Fruit fly (Drosophila melanogaster) whole organism, adult: ENCODE measurements around the gene CG43318.

Experiments
- CG11617 ChIP-seq: fragments of 200-800 bp; sonication (Bioruptor generic); optimal IDR thresholded peaks from 2 replicates; lab custom pipeline; 2017; ENCODE audit warnings: mild to moderate bottlenecking, missing biosample characterization, missing genetic modification reagents, missing genetic modification characterization
- CG12768 ChIP-seq: fragments of 200-800 bp; sonication (Bioruptor generic); optimal IDR thresholded peaks from 2 replicates; lab custom pipeline; 2017; ENCODE audit warnings: missing biosample characterization, missing genetic modification characterization, mild to moderate bottlenecking, moderate library complexity, missing genetic modification reagents
- CG14711 ChIP-seq: fragments of 200-800 bp; sonication (Bioruptor generic); optimal IDR thresholded peaks from 2 replicates; lab custom pipeline; 2018; ENCODE audit warnings: missing biosample characterization, mild to moderate bottlenecking, missing genetic modification characterization, moderate library complexity
- CG1620 ChIP-seq: fragments of 200-800 bp; sonication (Bioruptor generic); optimal IDR thresholded peaks from 2 replicates; lab custom pipeline; 2016; ENCODE audit warnings: missing biosample characterization, missing genetic modification characterization
- CG33017 ChIP-seq: fragments of 200-800 bp; sonication (Bioruptor generic); optimal IDR thresholded peaks from 2 replicates; lab custom pipeline; 2018; ENCODE audit warnings: missing biosample characterization, mild to moderate bottlenecking, missing genetic modification characterization, moderate library complexity
- Clk ChIP-seq: fragments of 200-800 bp; sonication (Bioruptor generic); optimal IDR thresholded peaks from 2 replicates; lab custom pipeline; 2017; ENCODE audit warnings: missing biosample characterization, missing genetic modification characterization
- Mnt ChIP-seq: fragments of 200-800 bp; sonication (Bioruptor generic); optimal IDR thresholded peaks from 2 replicates; lab custom pipeline; 2016; ENCODE audit warnings: missing biosample characterization, mild to moderate bottlenecking, missing genetic modification characterization
- bab1 ChIP-seq: fragments of 200-800 bp; sonication (Bioruptor generic); optimal IDR thresholded peaks from 3 replicates; lab custom pipeline; 2019; ENCODE audit warnings: missing biosample characterization, mild to moderate bottlenecking, missing genetic modification characterization, moderate library complexity
- cic ChIP-seq: fragments of 200-800 bp; sonication (Bioruptor generic); optimal IDR thresholded peaks from 2 replicates; lab custom pipeline; 2017; ENCODE audit warnings: missing biosample characterization, mild to moderate bottlenecking, missing genetic modification characterization, moderate library complexity
- cnc ChIP-seq, 2 experiments: fragments of >200 bp; optimal IDR thresholded peaks; 2 replicates each; lab custom pipeline; 2017
- kay ChIP-seq: fragments of 200-800 bp; sonication (Bioruptor generic); peaks from one replicate; lab custom pipeline; 2016; ENCODE audit warnings: missing biosample characterization, missing genetic modification characterization, borderline replicate concordance
- ovo ChIP-seq: fragments of 200-800 bp; sonication (Bioruptor generic); optimal IDR thresholded peaks from 2 replicates; lab custom pipeline; 2016; ENCODE audit warnings: missing biosample characterization, missing genetic modification characterization
- pad ChIP-seq: fragments of 200-800 bp; sonication (Bioruptor generic); optimal IDR thresholded peaks from 3 replicates; lab custom pipeline; 2017; ENCODE audit warnings: missing biosample characterization, missing genetic modification characterization, mild to moderate bottlenecking, moderate library complexity, missing genetic modification reagents
- toe ChIP-seq: fragments of 200-800 bp; sonication (Bioruptor generic); optimal IDR thresholded peaks from 2 replicates; lab custom pipeline; 2016; ENCODE audit warnings: missing biosample characterization, missing genetic modification characterization

DNA sequence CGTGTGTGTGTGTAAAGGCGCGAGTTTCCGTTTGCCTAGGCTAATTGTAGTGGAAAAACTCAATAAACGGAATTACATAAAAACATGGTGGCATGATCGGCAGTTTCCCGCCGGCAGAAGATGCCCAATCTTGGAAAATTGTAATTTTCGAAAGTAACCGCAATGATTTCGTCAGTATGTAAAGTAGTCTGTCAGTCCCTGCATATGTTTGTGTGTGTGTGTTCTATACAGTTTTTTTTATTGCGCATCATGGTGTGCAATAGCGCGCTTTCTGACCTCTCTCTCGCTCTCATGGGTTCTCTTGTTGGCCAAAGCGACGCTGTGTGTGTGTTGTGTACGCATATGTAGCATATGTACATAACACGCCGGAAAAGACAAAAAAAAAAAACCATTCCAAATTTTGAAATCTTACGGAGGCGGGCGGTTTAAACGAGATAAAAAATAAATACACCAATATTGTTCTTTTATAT is 38.9 kb downstream of the CG43318 start:
- TF ChIP-seq Clk (GFP tag; lab: Kevin White, UChicago) (no peak), cic (GFP tag; lab: Kevin White, UChicago) (peak; percentile 2), kay (GFP tag; lab: Kevin White, UChicago) (peak; percentile 88), CG14711 (tag; lab: Kevin White, UChicago) (no peak), Mnt (GFP tag; lab: Kevin White, UChicago) (peak; percentile 81), bab1 (peak; percentile 29), CG33017 (no peak), ovo (GFP tag; lab: Kevin White, UChicago) (peak; percentile 65), cnc (optimal IDR thresholded peaks at IDR 0.05; lab: Kevin White, UChicago) (peak in 1 of 2 experiments; percentile 11), toe (GFP tag; lab: Kevin White, UChicago) (no peak), CG1620 (GFP tag; lab: Kevin White, UChicago) (peak; percentile 10), CG12768 (no peak), CG11617 (GFP tag; lab: Kevin White, UChicago) (no peak), pad (GFP tag; lab: Kevin White, UChicago) (peak; percentile 21)
